Worm (Caenorhabditis elegans): ENCODE measurements around the gene pde-2.

DNA sequence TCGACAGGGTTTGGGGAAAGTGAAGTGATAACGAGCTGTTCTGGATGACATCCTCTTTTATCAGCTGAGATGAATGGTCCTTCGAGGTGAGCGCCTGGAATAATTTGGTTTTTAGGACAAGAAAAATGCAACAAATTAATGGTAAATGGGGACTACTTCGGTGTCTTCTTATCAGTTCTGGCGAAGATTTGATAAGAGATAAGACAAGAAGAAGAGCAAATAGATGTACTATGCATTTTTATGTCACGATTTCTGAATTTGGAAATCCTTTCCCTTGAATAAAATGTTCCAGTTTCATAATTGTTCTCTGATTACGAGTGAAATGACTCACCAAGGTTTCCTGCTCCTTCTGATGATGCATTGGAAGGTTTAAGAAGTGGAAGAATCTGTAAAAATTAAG, 16.1 kb upstream of the pde-2 start:
- TF ChIP-seq klf-2 (GFP tag; conservative IDR thresholded peaks at IDR 0.05), result no peak
- no peak for TF ChIP-seq flt-1 (GFP tag; IDR thresholded peaks at IDR 0.05)
- TF ChIP-seq ztf-23 (GFP tag; IDR thresholded peaks at IDR 0.05), result no peak

All from whole organism, midembryonic.